Worm (Caenorhabditis elegans) whole organism, midembryonic: Measurements from ENCODE around the gene cyp-25A3.

Experiments used
- T22C8.4 ChIP-seq: fragments of 200-800 bp; sonication (Bioruptor generic); IDR thresholded peaks from 2 replicates; pipeline ENCODE4 v1.3.6; 2022; ENCODE audit warnings: missing genetic modification characterization, missing compliant biosample characterization
- cog-1 ChIP-seq: sonication (generic microtip); optimal IDR thresholded peaks from 2 replicates; lab custom pipeline; 2016; ENCODE audit warnings: missing genetic modification characterization, missing compliant biosample characterization
- flt-1 ChIP-seq: fragments of 200-800 bp; sonication (Bioruptor generic); IDR thresholded peaks from 2 replicates; pipeline ENCODE4 v1.3.6; 2022; ENCODE audit warnings: missing genetic modification characterization, missing compliant biosample characterization
- klf-2 ChIP-seq: fragments of 200-800 bp; sonication (Bioruptor generic); conservative IDR thresholded peaks from 2 replicates; pipeline ENCODE4 v1.3.6; 2022; ENCODE audit warnings: missing genetic modification reagents, missing genetic modification characterization, missing compliant biosample characterization
- med-1 ChIP-seq: sonication (generic microtip); optimal IDR thresholded peaks from 2 replicates; lab custom pipeline; 2017; ENCODE audit warnings: missing genetic modification characterization, mild to moderate bottlenecking, missing compliant biosample characterization, antibody characterized with exemption, missing genetic modification reagents; ENCODE audit not compliant: insufficient read depth
- ref-1 ChIP-seq: fragments of 200-800 bp; sonication (Bioruptor generic); conservative IDR thresholded peaks from 2 replicates; pipeline ENCODE4 v1.3.6; 2022; ENCODE audit warnings: missing genetic modification reagents, missing genetic modification characterization, missing compliant biosample characterization
- tab-1 ChIP-seq: fragments of 200-800 bp; sonication (Bioruptor generic); IDR thresholded peaks from 2 replicates; pipeline ENCODE4 v1.3.6; 2022; ENCODE audit warnings: missing genetic modification characterization, missing compliant biosample characterization
- ztf-29 ChIP-seq: fragments of 200-800 bp; sonication (Bioruptor generic); IDR thresholded peaks from 2 replicates; pipeline ENCODE4 v1.3.6; 2022; ENCODE audit warnings: missing genetic modification reagents, missing genetic modification characterization, missing compliant biosample characterization

ce11 chrIII:3839635-3840034 is at the start of gene cyp-25A3:
- TF ChIP-seq flt-1 (no peak), klf-2 (no peak), cog-1 (tag; lab: Kevin White, UChicago) (no peak), tab-1 (GFP tag; lab: Robert Waterston, UW) (no peak), ztf-29 (GFP tag; lab: Robert Waterston, UW) (no peak), ref-1 (GFP tag; lab: Robert Waterston, UW) (no peak), T22C8.4 (GFP tag; lab: Robert Waterston, UW) (no peak), med-1 (no peak)
